Fruit fly (Drosophila melanogaster) whole organism, embryonic: ENCODE measurements around the gene Hsp70Ba.

Experiments
- ATbp ChIP-seq: fragments of 200-800 bp; sonication (Bioruptor generic); optimal IDR thresholded peaks from 2 replicates; lab custom pipeline; 2017; ENCODE audit warnings: missing biosample characterization, mild to moderate bottlenecking, missing genetic modification characterization, missing genetic modification reagents
- Antp ChIP-seq: fragments of 200-800 bp; sonication (Bioruptor generic); optimal IDR thresholded peaks from 3 replicates; lab custom pipeline; 2016; ENCODE audit warnings: missing biosample characterization, missing genetic modification characterization
- CG10209 ChIP-seq: fragments of 200-800 bp; sonication (Bioruptor generic); optimal IDR thresholded peaks from 3 replicates; lab custom pipeline; 2017; ENCODE audit warnings: missing biosample characterization, mild to moderate bottlenecking, missing genetic modification characterization, missing genetic modification reagents
- CG11093 ChIP-seq: fragments of 200-800 bp; sonication (Bioruptor generic); IDR thresholded peaks from 3 replicates; pipeline ENCODE4 v1.3.6; 2022; ENCODE audit warnings: missing biosample characterization, missing genetic modification characterization
- CG14014 ChIP-seq: fragments of 200-800 bp; sonication (Bioruptor generic); IDR thresholded peaks from 2 replicates; pipeline ENCODE4 v1.3.6; 2022; ENCODE audit warnings: missing biosample characterization, missing genetic modification characterization
- CG14441 ChIP-seq: fragments of 200-800 bp; sonication (Bioruptor generic); IDR thresholded peaks from 2 replicates; pipeline ENCODE4 v1.3.6; 2022; ENCODE audit warnings: missing biosample characterization, missing genetic modification characterization
- CG14965 ChIP-seq: fragments of 200-800 bp; sonication (Bioruptor generic); optimal IDR thresholded peaks from 2 replicates; lab custom pipeline; 2016; ENCODE audit warnings: missing biosample characterization, missing genetic modification characterization, borderline replicate concordance
- CG15011 ChIP-seq: fragments of 200-800 bp; sonication (Bioruptor generic); optimal IDR thresholded peaks from 3 replicates; lab custom pipeline; 2018; ENCODE audit warnings: missing biosample characterization, mild to moderate bottlenecking, missing genetic modification characterization
- CG15696 ChIP-seq: fragments of 200-800 bp; sonication (Bioruptor generic); optimal IDR thresholded peaks from 2 replicates; lab custom pipeline; 2019; ENCODE audit warnings: missing biosample characterization, mild to moderate bottlenecking, missing genetic modification characterization, moderate library complexity
- CG16815 ChIP-seq: fragments of 200-800 bp; sonication (Bioruptor generic); optimal IDR thresholded peaks from 3 replicates; lab custom pipeline; 2017; ENCODE audit warnings: missing biosample characterization, mild to moderate bottlenecking, missing genetic modification characterization
- CG1792 ChIP-seq: fragments of 200-800 bp; sonication (Bioruptor generic); optimal IDR thresholded peaks from 2 replicates; lab custom pipeline; 2016; ENCODE audit warnings: missing biosample characterization, missing genetic modification characterization
- CG2678 ChIP-seq: fragments of 200-800 bp; sonication (Bioruptor generic); optimal IDR thresholded peaks from 3 replicates; lab custom pipeline; 2019; ENCODE audit warnings: missing biosample characterization, mild to moderate bottlenecking, missing genetic modification characterization, moderate library complexity
- CG2712 ChIP-seq: fragments of 200-800 bp; optimal IDR thresholded peaks from 3 replicates; lab custom pipeline; 2019; ENCODE audit warnings: missing biosample characterization, mild to moderate bottlenecking, missing genetic modification characterization, moderate library complexity
- CG2889 ChIP-seq: fragments of 200-800 bp; sonication (Bioruptor generic); IDR thresholded peaks from 3 replicates; pipeline ENCODE4 v1.3.6; 2022; ENCODE audit warnings: missing biosample characterization, missing genetic modification characterization
- CG3163 ChIP-seq: fragments of 200-800 bp; sonication (Bioruptor generic); optimal IDR thresholded peaks from 3 replicates; lab custom pipeline; 2016; ENCODE audit warnings: missing biosample characterization, missing genetic modification characterization
- CG34224 ChIP-seq: fragments of 200-800 bp; sonication (Bioruptor generic); IDR thresholded peaks from 3 replicates; pipeline ENCODE4 v1.3.6; 2022; ENCODE audit warnings: missing biosample characterization, missing genetic modification characterization; ENCODE audit not compliant: partially characterized antibody
- CG3838 ChIP-seq: fragments of 200-800 bp; sonication (Bioruptor generic); optimal IDR thresholded peaks from 3 replicates; lab custom pipeline; 2016; ENCODE audit warnings: missing biosample characterization, missing genetic modification characterization
- CG4424 ChIP-seq: fragments of 200-800 bp; sonication (Bioruptor generic); optimal IDR thresholded peaks from 3 replicates; lab custom pipeline; 2016; ENCODE audit warnings: missing biosample characterization, missing genetic modification characterization
- CG6689 ChIP-seq: fragments of 200-800 bp; sonication (Bioruptor generic); IDR thresholded peaks from 2 replicates; pipeline ENCODE4 v1.3.6; 2022; ENCODE audit warnings: missing biosample characterization, missing genetic modification characterization
- CG8388 ChIP-seq: fragments of 200-800 bp; sonication (Bioruptor generic); optimal IDR thresholded peaks from 2 replicates; lab custom pipeline; 2019; ENCODE audit warnings: missing biosample characterization, mild to moderate bottlenecking, missing genetic modification characterization, moderate library complexity
- Chrac-16 ChIP-seq: fragments of 200-800 bp; sonication (Bioruptor generic); optimal IDR thresholded peaks from 3 replicates; lab custom pipeline; 2016; ENCODE audit warnings: missing biosample characterization, missing genetic modification characterization
- CkIIα-i1 ChIP-seq: fragments of 200-800 bp; sonication (Bioruptor generic); IDR thresholded peaks from 2 replicates; pipeline ENCODE4 v1.3.6; 2022; ENCODE audit warnings: missing biosample characterization, missing genetic modification characterization
- Dref ChIP-seq: fragments of 200-800 bp; sonication (Bioruptor generic); IDR thresholded peaks from 2 replicates; pipeline ENCODE4 v1.3.6; 2022; ENCODE audit warnings: missing biosample characterization, missing genetic modification characterization
- Elba2 ChIP-seq: fragments of 200-800 bp; sonication (Bioruptor generic); optimal IDR thresholded peaks from 3 replicates; lab custom pipeline; 2016; ENCODE audit warnings: missing biosample characterization, missing genetic modification characterization
- Lhr ChIP-seq: fragments of 200-800 bp; sonication (Bioruptor generic); optimal IDR thresholded peaks from 3 replicates; lab custom pipeline; 2017; ENCODE audit warnings: mild to moderate bottlenecking, missing biosample characterization, missing genetic modification reagents, missing genetic modification characterization
- Lpt ChIP-seq: fragments of >200 bp; optimal IDR thresholded peaks from 2 replicates; lab custom pipeline; 2018; ENCODE audit warnings: missing biosample characterization, missing genetic modification characterization
- MTF-1 ChIP-seq: fragments of 200-800 bp; sonication (Bioruptor generic); optimal IDR thresholded peaks from 2 replicates; lab custom pipeline; 2018; ENCODE audit warnings: missing biosample characterization, mild to moderate bottlenecking, missing genetic modification characterization, borderline replicate concordance
- NfI ChIP-seq: fragments of 200-800 bp; sonication (Bioruptor generic); optimal IDR thresholded peaks from 3 replicates; lab custom pipeline; 2018; ENCODE audit warnings: missing biosample characterization, mild to moderate bottlenecking, missing genetic modification characterization, moderate library complexity
- Pdp1 ChIP-seq, 2 experiments: fragments of 200-800 bp; sonication (Bioruptor generic); optimal IDR thresholded peaks; 3 replicates each; lab custom pipeline; 2016; ENCODE audit warnings: missing biosample characterization in 2 of 2, missing genetic modification characterization in 2 of 2, mild to moderate bottlenecking in 1 of 2, moderate library complexity in 1 of 2
- Sry-δ ChIP-seq: fragments of 200-800 bp; sonication (Bioruptor generic); optimal IDR thresholded peaks from 2 replicates; lab custom pipeline; 2016; ENCODE audit warnings: missing biosample characterization, missing genetic modification characterization
- Usf ChIP-seq: fragments of 200-800 bp; sonication (Bioruptor generic); optimal IDR thresholded peaks from 2 replicates; lab custom pipeline; 2017; ENCODE audit warnings: missing genotype, missing biosample characterization, missing genetic modification characterization
- YL-1 ChIP-seq: fragments of 200-800 bp; sonication (Bioruptor generic); optimal IDR thresholded peaks from 3 replicates; lab custom pipeline; 2017; ENCODE audit warnings: missing biosample characterization, mild to moderate bottlenecking, missing genetic modification characterization
- ab ChIP-seq: fragments of 200-800 bp; sonication (Bioruptor generic); optimal IDR thresholded peaks from 2 replicates; lab custom pipeline; 2016; ENCODE audit warnings: missing biosample characterization, missing genetic modification characterization
- al ChIP-seq: fragments of 200-800 bp; sonication (Bioruptor generic); IDR thresholded peaks from 2 replicates; pipeline ENCODE4 v1.3.6; 2022; ENCODE audit warnings: missing biosample characterization, missing genetic modification characterization
- bowl ChIP-seq: fragments of 200-800 bp; sonication (Bioruptor generic); IDR thresholded peaks from 2 replicates; pipeline ENCODE4 v1.3.6; 2022; ENCODE audit warnings: missing biosample characterization, missing genetic modification characterization
- cato ChIP-seq: fragments of 200-800 bp; sonication (Bioruptor generic); optimal IDR thresholded peaks from 2 replicates; lab custom pipeline; 2016; ENCODE audit warnings: missing biosample characterization, missing genetic modification characterization, borderline replicate concordance
- chif ChIP-seq, 2 experiments: fragments of 200-800 bp; sonication (Bioruptor generic); optimal IDR thresholded peaks; 3 replicates each; lab custom pipeline; 2016; ENCODE audit warnings: missing biosample characterization in 2 of 2, missing genetic modification characterization in 2 of 2
- ci ChIP-seq: fragments of 200-800 bp; sonication (Bioruptor generic); IDR thresholded peaks from 3 replicates; pipeline ENCODE4 v1.3.6; 2022; ENCODE audit warnings: missing biosample characterization, missing genetic modification characterization
- dmrt11E ChIP-seq: fragments of 200-800 bp; sonication (Bioruptor generic); optimal IDR thresholded peaks from 3 replicates; lab custom pipeline; 2018; ENCODE audit warnings: missing biosample characterization, mild to moderate bottlenecking, missing genetic modification characterization, moderate library complexity
- emc ChIP-seq: fragments of 200-800 bp; sonication (Bioruptor generic); optimal IDR thresholded peaks from 2 replicates; lab custom pipeline; 2016; ENCODE audit warnings: missing biosample characterization, missing genetic modification characterization
- eyg ChIP-seq: fragments of 200-800 bp; sonication (Bioruptor generic); optimal IDR thresholded peaks from 3 replicates; lab custom pipeline; 2016; ENCODE audit warnings: missing biosample characterization, missing genetic modification characterization
- fru ChIP-seq: fragments of >200 bp; optimal IDR thresholded peaks from 2 replicates; lab custom pipeline; 2017
- grau ChIP-seq: fragments of 200-800 bp; optimal IDR thresholded peaks from 3 replicates; lab custom pipeline; 2019; ENCODE audit warnings: missing biosample characterization, mild to moderate bottlenecking, missing genetic modification characterization, moderate library complexity
- nau ChIP-seq: fragments of 200-800 bp; sonication (Bioruptor generic); optimal IDR thresholded peaks from 3 replicates; lab custom pipeline; 2017; ENCODE audit warnings: missing biosample characterization, mild to moderate bottlenecking, missing genetic modification characterization, missing genetic modification reagents
- nom ChIP-seq: fragments of 200-800 bp; sonication (Bioruptor generic); optimal IDR thresholded peaks from 2 replicates; lab custom pipeline; 2017; ENCODE audit warnings: missing biosample characterization, missing genetic modification characterization, mild to moderate bottlenecking, moderate library complexity, missing genetic modification reagents
- stc ChIP-seq: fragments of 200-800 bp; sonication (Bioruptor generic); IDR thresholded peaks from 2 replicates; pipeline ENCODE4 v1.3.6; 2022; ENCODE audit warnings: missing biosample characterization, missing genetic modification characterization
- trh ChIP-seq: fragments of 200-800 bp; sonication (Bioruptor generic); optimal IDR thresholded peaks from 2 replicates; lab custom pipeline; 2016; ENCODE audit warnings: missing biosample characterization, missing genetic modification characterization
- unc-4 ChIP-seq: fragments of 200-800 bp; sonication (Bioruptor generic); IDR thresholded peaks from 2 replicates; pipeline ENCODE4 v1.3.6; 2022; ENCODE audit warnings: missing biosample characterization, missing genetic modification characterization; ENCODE audit not compliant: partially characterized antibody
- wek ChIP-seq: fragments of 200-800 bp; sonication (Bioruptor generic); optimal IDR thresholded peaks from 3 replicates; lab custom pipeline; 2018; ENCODE audit warnings: missing biosample characterization, mild to moderate bottlenecking, missing genetic modification characterization, moderate library complexity
- yki ChIP-seq: fragments of >200 bp; optimal IDR thresholded peaks from 3 replicates; lab custom pipeline; 2018
- zen ChIP-seq: fragments of 200-800 bp; sonication (Bioruptor generic); optimal IDR thresholded peaks from 3 replicates; lab custom pipeline; 2018; ENCODE audit warnings: missing biosample characterization, mild to moderate bottlenecking, missing genetic modification characterization, moderate library complexity
- zfh1 ChIP-seq: fragments of 200-800 bp; sonication (Bioruptor generic); IDR thresholded peaks from 3 replicates; pipeline ENCODE4 v1.3.6; 2022; ENCODE audit warnings: missing biosample characterization, missing genetic modification characterization

The Hsp70Ba gene

dm6 chr3R:12451376-12451775 is 16.2 kb downstream of the Hsp70Ba start (continued):
- TF ChIP-seq CG34224 (GFP tag; lab: Robert Waterston, UW) (no peak), CG2889 (GFP tag; lab: Robert Waterston, UW) (no peak), zfh1 (0 out of 3 replicates have a peak, but pooled peaks have one; percentile 24), grau (tag; lab: Kevin White, UChicago) (peak; percentile 52), Chrac-16 (GFP tag; lab: Kevin White, UChicago) (no peak), CkIIα-i1 (GFP tag; lab: Robert Waterston, UW) (no peak), YL-1 (no peak), CG11093 (GFP tag; lab: Robert Waterston, UW) (no peak), ci (GFP tag; lab: Robert Waterston, UW) (peak; percentile 58; the same call in 2 of the 3 replicates), MTF-1 (GFP tag; lab: Kevin White, UChicago) (no peak), CG14441 (GFP tag; lab: Robert Waterston, UW) (peak; percentile 14; the same call in 1 of the 2 replicates), trh (no peak), CG8388 (GFP tag; lab: Kevin White, UChicago) (peak; percentile 16), yki (lab: Kevin White, UChicago) (no peak), Elba2 (GFP tag; lab: Kevin White, UChicago) (no peak), Sry-δ (no peak), eyg (no peak), CG3838 (GFP tag; lab: Kevin White, UChicago) (no peak), CG4424 (GFP tag; lab: Kevin White, UChicago) (peak; percentile 41), CG1792 (no peak), Antp (GFP tag; lab: Kevin White, UChicago) (no peak), zen (tag; lab: Kevin White, UChicago) (no peak), CG15011 (GFP tag; lab: Kevin White, UChicago) (no peak), CG14014 (GFP tag; lab: Robert Waterston, UW) (no peak), CG16815 (GFP tag; lab: Kevin White, UChicago) (no peak), CG14965 (GFP tag; lab: Kevin White, UChicago) (no peak), chif (GFP tag; optimal IDR thresholded peaks at IDR 0.05; lab: Kevin White, UChicago) (peak in 1 of 2 experiments; percentile 16), nau (GFP tag; lab: Kevin White, UChicago) (no peak), Usf (no peak), stc (peak; percentile 37; the same call in 1 of the 2 replicates), Lhr (GFP tag; lab: Kevin White, UChicago) (no peak), CG15696 (tag; lab: Kevin White, UChicago) (no peak), nom (no peak), emc (GFP tag; lab: Kevin White, UChicago) (no peak), CG3163 (no peak), Dref (GFP tag; lab: Robert Waterston, UW) (no peak), ATbp (GFP tag; lab: Kevin White, UChicago) (no peak), fru (no peak), Pdp1 (GFP tag; optimal IDR thresholded peaks at IDR 0.05; lab: Kevin White, UChicago) (no peak), CG2712 (peak; percentile 29), bowl (GFP tag; lab: Robert Waterston, UW) (no peak), CG6689 (0 out of 2 replicates have a peak, but pooled peaks have one; percentile 8), ab (GFP tag; lab: Kevin White, UChicago) (no peak), cato (GFP tag; lab: Kevin White, UChicago) (peak; percentile 16), Lpt (GFP tag; lab: Kevin White, UChicago) (no peak), unc-4 (no peak), CG10209 (GFP tag; lab: Kevin White, UChicago) (peak; percentile 46), dmrt11E (no peak), CG2678 (no peak), NfI (GFP tag; lab: Kevin White, UChicago) (peak; percentile 34), wek (GFP tag; lab: Kevin White, UChicago) (no peak), al (GFP tag; lab: Robert Waterston, UW) (no peak)
